Worm (Caenorhabditis elegans): Measurements from ENCODE around the gene srg-69.

srg-69 gene

ce11 chrII:5336035-5336376 is 19.5 kb upstream of the srg-69 start (continued):
- TF ChIP-seq hmg-1.1 (GFP tag; IDR thresholded peaks at IDR 0.05) (peak; percentile 56; the same call in 1 of the 2 replicates), mxl-3 (GFP tag; optimal IDR thresholded peaks at IDR 0.05) (no peak), lim-7 (GFP tag; IDR thresholded peaks at IDR 0.05) (no peak), lir-3 (tag; optimal IDR thresholded peaks at IDR 0.05) (no peak), lin-29 (GFP tag; IDR thresholded peaks at IDR 0.05) (no peak), ceh-82 (tag; optimal IDR thresholded peaks at IDR 0.05) (no peak), tag-97 (GFP tag; IDR thresholded peaks at IDR 0.05) (no peak), mep-1 (tag; optimal IDR thresholded peaks at IDR 0.05) (peak; percentile 69), madf-5 (GFP tag; IDR thresholded peaks at IDR 0.05) (no peak), lsy-2 (tag; optimal IDR thresholded peaks at IDR 0.05) (peak in 1 of 2 experiments; percentile 63), dmd-6 (GFP tag; IDR thresholded peaks at IDR 0.05) (peak; percentile 20; the same call in 1 of the 2 replicates), fkh-10 (GFP tag; optimal IDR thresholded peaks at IDR 0.05) (peak; percentile 74), mes-2 (tag; optimal IDR thresholded peaks at IDR 0.05; ENCODE audit: poor library complexity, severe bottlenecking) (peak; percentile 27), vab-7 (GFP tag; IDR thresholded peaks at IDR 0.05) (0 out of 2 replicates have a peak, but pooled peaks have one; percentile 26), ceh-20 (GFP tag; IDR thresholded peaks at IDR 0.05) (peak; percentile 20; the same call in 1 of the 2 replicates), madf-9 (GFP tag; conservative IDR thresholded peaks at IDR 0.05) (no peak), rbr-2 (tag; optimal IDR thresholded peaks at IDR 0.05) (peak; percentile 60), ceh-28 (tag; optimal IDR thresholded peaks at IDR 0.05) (no peak)

- TF ChIP-seq nhr-41 (GFP tag; IDR thresholded peaks at IDR 0.05) (no peak), nhr-77 (tag; optimal IDR thresholded peaks at IDR 0.05) (peak; percentile 33), Y75B8A.6 (GFP tag; IDR thresholded peaks at IDR 0.05) (no peak), ceh-82 (tag; optimal IDR thresholded peaks at IDR 0.05) (no peak), nhr-76 (tag; optimal IDR thresholded peaks at IDR 0.05) (peak; percentile 37), duxl-1 (tag; optimal IDR thresholded peaks at IDR 0.05; ENCODE audit: poor library complexity) (no peak), F37D6.2 (tag; optimal IDR thresholded peaks at IDR 0.05) (no peak), nhr-111 (GFP tag; optimal IDR thresholded peaks at IDR 0.05) (no peak), mxl-3 (GFP tag; optimal IDR thresholded peaks at IDR 0.05) (peak; percentile 37), ztf-7 (tag; optimal IDR thresholded peaks at IDR 0.05) (peak; percentile 22), mes-2 (tag; optimal IDR thresholded peaks at IDR 0.05; ENCODE audit: poor library complexity, severe bottlenecking) (peak; percentile 82), dve-1 (tag; optimal IDR thresholded peaks at IDR 0.05; ENCODE audit: insufficient read depth) (peak; percentile 76), daf-19 (GFP tag; conservative IDR thresholded peaks at IDR 0.05) (no peak), Y105C5A.15 (GFP tag; IDR thresholded peaks at IDR 0.05) (no peak), tag-97 (GFP tag; IDR thresholded peaks at IDR 0.05) (no peak), zfp-3 (GFP tag; conservative IDR thresholded peaks at IDR 0.05) (no peak), fkh-10 (GFP tag; optimal IDR thresholded peaks at IDR 0.05) (peak; percentile 40), lin-13 (GFP tag; optimal IDR thresholded peaks at IDR 0.05) (peak; percentile 41), vab-7 (GFP tag; IDR thresholded peaks at IDR 0.05) (no peak), F49E8.2 (tag; optimal IDR thresholded peaks at IDR 0.05; ENCODE audit: borderline replicate concordance) (no peak), dmd-6 (GFP tag; IDR thresholded peaks at IDR 0.05) (peak; percentile 56), sdz-12 (GFP tag; optimal IDR thresholded peaks at IDR 0.05) (peak; percentile 40), ctbp-1 (GFP tag; IDR thresholded peaks at IDR 0.05) (no peak), ZK337.2 (GFP tag; IDR thresholded peaks at IDR 0.05) (no peak), spr-3 (GFP tag; optimal IDR thresholded peaks at IDR 0.05) (peak; percentile 1), attf-4 (tag; optimal IDR thresholded peaks at IDR 0.05) (no peak), daf-8 (GFP tag; IDR thresholded peaks at IDR 0.05) (no peak), nhr-25 (tag; optimal IDR thresholded peaks at IDR 0.05; ENCODE audit: borderline replicate concordance, insufficient read depth) (peak; percentile 39), nhr-237 (tag; optimal IDR thresholded peaks at IDR 0.05) (no peak), unc-39 (tag; optimal IDR thresholded peaks at IDR 0.05) (no peak), aha-1 (tag) (peak; percentile 100), T26A8.4 (GFP tag; IDR thresholded peaks at IDR 0.05) (peak; percentile 51; the same call in 1 of the 2 replicates), D1046.2 (GFP tag; IDR thresholded peaks at IDR 0.05) (no peak), skn-1 (tag; optimal IDR thresholded peaks at IDR 0.05) (no peak), ceh-32 (tag; optimal IDR thresholded peaks at IDR 0.05; ENCODE audit: poor library complexity) (peak; percentile 12), ZK546.5 (tag; optimal IDR thresholded peaks at IDR 0.05) (no peak)
These were observed 18.6 kb upstream of the srg-69 start for ce11 chrII:5336660-5337494.
